Fruit fly (Drosophila melanogaster): ENCODE results near the gene CG43057.
A peak's percentile ranks its signal among the peaks of the same experiment; 100 is the strongest.

CG43057 gene

dm6 chr2L:8229628-8230027 lies 14.2 kb downstream of the CG43057 start (continued):
- TF ChIP-seq CG16863 (GFP tag; optimal IDR thresholded peaks at IDR 0.05) (no peak), salm (tag; optimal IDR thresholded peaks at IDR 0.05) (no peak), Camta (GFP tag; optimal IDR thresholded peaks at IDR 0.05) (no peak), CG2875 (GFP tag; optimal IDR thresholded peaks at IDR 0.05) (no peak), Gug (GFP tag; IDR thresholded peaks at IDR 0.05) (0 out of 4 replicates have a peak, but pooled peaks have one; percentile 24), nerfin-1 (tag; optimal IDR thresholded peaks at IDR 0.05) (no peak), scrt (GFP tag; optimal IDR thresholded peaks at IDR 0.05) (no peak), NK7.1 (GFP tag; optimal IDR thresholded peaks at IDR 0.05) (no peak), CG10979 (tag; optimal IDR thresholded peaks at IDR 0.05) (peak; percentile 27), CG7745 (tag; optimal IDR thresholded peaks at IDR 0.05) (no peak), MTF-1 (GFP tag; optimal IDR thresholded peaks at IDR 0.05; ENCODE audit: borderline replicate concordance) (no peak), luna (GFP tag; optimal IDR thresholded peaks at IDR 0.05) (no peak), aop (GFP tag; IDR thresholded peaks at IDR 0.05) (no peak), fu2 (GFP tag; optimal IDR thresholded peaks at IDR 0.05) (no peak), CG13624 (GFP tag; optimal IDR thresholded peaks at IDR 0.05) (no peak), PHDP (tag; optimal IDR thresholded peaks at IDR 0.05) (no peak), CG32767 (GFP tag; IDR thresholded peaks at IDR 0.05) (no peak), Myb (GFP tag; optimal IDR thresholded peaks at IDR 0.05) (no peak), CG17829 (tag; optimal IDR thresholded peaks at IDR 0.05) (no peak), Hsf (GFP tag; optimal IDR thresholded peaks at IDR 0.05) (no peak), ERR (GFP tag; optimal IDR thresholded peaks at IDR 0.05) (no peak), gfzf (GFP tag; optimal IDR thresholded peaks at IDR 0.05) (no peak), sna (GFP tag; IDR thresholded peaks at IDR 0.05; ENCODE audit: partially characterized antibody) (no peak), CG17568 (GFP tag; optimal IDR thresholded peaks at IDR 0.05) (no peak), H15 (GFP tag; IDR thresholded peaks at IDR 0.05) (peak; percentile 37; the same call in 2 of the 3 replicates), grau (tag; optimal IDR thresholded peaks at IDR 0.05) (peak; percentile 35), CG7357 (GFP tag; IDR thresholded peaks at IDR 0.05) (peak; percentile 33; the same call in 1 of the 3 replicates), ash1 (GFP tag; optimal IDR thresholded peaks at IDR 0.05) (no peak), CG2889 (GFP tag; IDR thresholded peaks at IDR 0.05) (no peak), CG3847 (GFP tag; IDR thresholded peaks at IDR 0.05) (peak; percentile 46), ham (GFP tag; IDR thresholded peaks at IDR 0.05) (no peak), CG4282 (GFP tag; optimal IDR thresholded peaks at IDR 0.05) (no peak), CG1647 (GFP tag; optimal IDR thresholded peaks at IDR 0.05) (no peak), CG17359 (tag; optimal IDR thresholded peaks at IDR 0.05) (no peak), row (GFP tag; IDR thresholded peaks at IDR 0.05) (peak; percentile 70), ewg (GFP tag; optimal IDR thresholded peaks at IDR 0.05) (no peak), Xbp1 (GFP tag; optimal IDR thresholded peaks at IDR 0.05) (peak; percentile 20), CG8281 (tag; optimal IDR thresholded peaks at IDR 0.05) (no peak), CG2712 (tag; optimal IDR thresholded peaks at IDR 0.05) (peak; percentile 40), tgo (GFP tag; IDR thresholded peaks at IDR 0.05) (peak; percentile 34; the same call in 2 of the 3 replicates), psq (GFP tag; optimal IDR thresholded peaks at IDR 0.05) (no peak), CG8290 (GFP tag; optimal IDR thresholded peaks at IDR 0.05) (no peak), CG8290 (tag; optimal IDR thresholded peaks at IDR 0.05) (no peak), CG15269 (tag; optimal IDR thresholded peaks at IDR 0.05) (no peak), CG31224 (GFP tag; IDR thresholded peaks at IDR 0.05) (no peak), dysf (GFP tag; IDR thresholded peaks at IDR 0.05) (peak; percentile 46; the same call in 1 of the 3 replicates), CG7839 (tag; optimal IDR thresholded peaks at IDR 0.05) (peak; percentile 40), kah (GFP tag; optimal IDR thresholded peaks at IDR 0.05) (no peak), CG12744 (GFP tag; optimal IDR thresholded peaks at IDR 0.05) (no peak), CG9797 (GFP tag; optimal IDR thresholded peaks at IDR 0.05) (no peak), CG18476 (GFP tag; optimal IDR thresholded peaks at IDR 0.05) (no peak), CG10321 (GFP tag; IDR thresholded peaks at IDR 0.05) (no peak)

Data from whole organism, embryonic.